Worm (Caenorhabditis elegans) whole organism, young adult: ENCODE data around the gene kel-1.

ENCODE experiments used
- B0261.1 ChIP-seq: sonication (generic microtip); optimal IDR thresholded peaks from 2 replicates; lab custom pipeline; 2016; ENCODE audit warnings: mild to moderate bottlenecking, missing genetic modification characterization, moderate library complexity, missing compliant biosample characterization
- B0336.3 ChIP-seq: fragments of 200-800 bp; sonication (Bioruptor generic); IDR thresholded peaks from 2 replicates; pipeline ENCODE4 v1.3.6; 2022; ENCODE audit warnings: missing genetic modification characterization, missing compliant biosample characterization
- C06A6.2 ChIP-seq: fragments of 200-800 bp; sonication (Bioruptor generic); conservative IDR thresholded peaks from 2 replicates; pipeline ENCODE4 v1.3.6; 2022; ENCODE audit warnings: missing genetic modification characterization, missing compliant biosample characterization
- F22D6.2 ChIP-seq: sonication (generic microtip); optimal IDR thresholded peaks from 2 replicates; lab custom pipeline; 2016; ENCODE audit warnings: mild to moderate bottlenecking, missing genetic modification characterization, missing compliant biosample characterization
- F37B4.10 ChIP-seq: fragments of 200-800 bp; sonication (Bioruptor generic); IDR thresholded peaks from 2 replicates; pipeline ENCODE4 v1.3.6; 2022; ENCODE audit warnings: missing genetic modification characterization, missing compliant biosample characterization
- K11D2.4 ChIP-seq: fragments of 200-800 bp; sonication (Bioruptor generic); IDR thresholded peaks from 2 replicates; pipeline ENCODE4 v1.3.6; 2022; ENCODE audit warnings: missing genetic modification reagents, missing genetic modification characterization, missing compliant biosample characterization
- K12H6.12 ChIP-seq: fragments of 200-800 bp; sonication (Bioruptor generic); optimal IDR thresholded peaks from 2 replicates; lab custom pipeline; 2018; ENCODE audit warnings: mild to moderate bottlenecking, missing genetic modification characterization, missing compliant biosample characterization
- T26A5.8 ChIP-seq: sonication (generic microtip); optimal IDR thresholded peaks from 2 replicates; lab custom pipeline; 2016; ENCODE audit warnings: missing genetic modification characterization, missing compliant biosample characterization
- Y79H2A.3 ChIP-seq: fragments of 200-800 bp; sonication (Bioruptor generic); conservative IDR thresholded peaks from 2 replicates; pipeline ENCODE4 v1.3.6; 2022; ENCODE audit warnings: missing genetic modification reagents, missing genetic modification characterization, missing compliant biosample characterization
- Y95B8A.8 ChIP-seq: fragments of 200-800 bp; sonication (Bioruptor generic); IDR thresholded peaks from 2 replicates; pipeline ENCODE4 v1.3.6; 2022; ENCODE audit warnings: missing genetic modification reagents, missing genetic modification characterization, missing compliant biosample characterization
- attf-3 ChIP-seq: fragments of 200-800 bp; sonication (Bioruptor generic); conservative IDR thresholded peaks from 2 replicates; pipeline ENCODE4 v1.3.6; 2022; ENCODE audit warnings: missing genetic modification reagents, missing genetic modification characterization, missing compliant biosample characterization
- attf-5 ChIP-seq: fragments of 200-800 bp; sonication (Bioruptor generic); optimal IDR thresholded peaks from 2 replicates; lab custom pipeline; 2018; ENCODE audit warnings: mild to moderate bottlenecking, missing genetic modification characterization, missing compliant biosample characterization
- attf-6 ChIP-seq: fragments of 200-800 bp; sonication (Bioruptor generic); IDR thresholded peaks from 2 replicates; pipeline ENCODE4 v1.3.6; 2022; ENCODE audit warnings: missing genetic modification reagents, missing genetic modification characterization, missing compliant biosample characterization
- ccch-3 ChIP-seq: fragments of 200-800 bp; sonication (Bioruptor generic); optimal IDR thresholded peaks from 2 replicates; lab custom pipeline; 2018; ENCODE audit warnings: mild to moderate bottlenecking, missing genetic modification characterization, missing compliant biosample characterization
- cebp-1 ChIP-seq, 2 experiments: fragments of 200-800 bp in 1 of 2; sonication (Bioruptor generic) in 1 of 2; sonication (generic microtip) in 1 of 2; IDR thresholded peaks in 1 of 2; optimal IDR thresholded peaks in 1 of 2; 2 replicates each; pipeline versions ENCODE4 v1.3.6 to Lab custom; 2017 to 2022; ENCODE audit warnings: missing compliant biosample characterization in 2 of 2, missing genetic modification characterization in 2 of 2, mild to moderate bottlenecking in 1 of 2, missing genetic modification reagents in 1 of 2, moderate library complexity in 1 of 2
- ceh-27 ChIP-seq: fragments of 200-800 bp; sonication (Bioruptor generic); optimal IDR thresholded peaks from 2 replicates; lab custom pipeline; 2018; ENCODE audit warnings: mild to moderate bottlenecking, missing genetic modification characterization, moderate library complexity, missing compliant biosample characterization
- ceh-79 ChIP-seq: sonication (generic microtip); optimal IDR thresholded peaks from 2 replicates; lab custom pipeline; 2017; ENCODE audit warnings: mild to moderate bottlenecking, missing genetic modification characterization, missing compliant biosample characterization
- die-1 ChIP-seq: sonication (generic microtip); optimal IDR thresholded peaks from 2 replicates; lab custom pipeline; 2016; ENCODE audit warnings: missing genotype, mild to moderate bottlenecking, missing genetic modification characterization, missing compliant biosample characterization
- dpl-1 ChIP-seq: fragments of 150-350 bp; optimal IDR thresholded peaks from 2 replicates; lab custom pipeline; 2014; ENCODE audit warnings: missing biosample characterization, missing genetic modification reagents, missing genetic modification characterization
- egl-44 ChIP-seq: fragments of 200-800 bp; sonication (Bioruptor generic); IDR thresholded peaks from 2 replicates; pipeline ENCODE4 v1.3.6; 2022; ENCODE audit warnings: missing genetic modification reagents, missing genetic modification characterization, missing compliant biosample characterization
- egrh-3 ChIP-seq: fragments of 200-800 bp; sonication (Bioruptor generic); IDR thresholded peaks from 2 replicates; pipeline ENCODE4 v1.3.6; 2022; ENCODE audit warnings: missing genetic modification reagents, missing genetic modification characterization, missing compliant biosample characterization
- ekl-4 ChIP-seq: fragments of 200-800 bp; sonication (Bioruptor generic); IDR thresholded peaks from 2 replicates; pipeline ENCODE4 v1.3.6; 2022; ENCODE audit warnings: missing genetic modification reagents, missing genetic modification characterization, missing compliant biosample characterization
- fkh-3 ChIP-seq: sonication (generic microtip); optimal IDR thresholded peaks from 2 replicates; lab custom pipeline; 2016; ENCODE audit warnings: mild to moderate bottlenecking, missing genetic modification characterization, missing compliant biosample characterization
- him-1 ChIP-seq: sonication (generic microtip); optimal IDR thresholded peaks from 2 replicates; lab custom pipeline; 2016; ENCODE audit warnings: missing genotype, missing genetic modification reagents, missing genetic modification characterization, missing compliant biosample characterization
- hrde-1 ChIP-seq: sonication (generic microtip); optimal IDR thresholded peaks from 2 replicates; lab custom pipeline; 2016; ENCODE audit warnings: missing genetic modification characterization, mild to moderate bottlenecking, missing compliant biosample characterization, moderate library complexity, missing genotype, missing genetic modification reagents, borderline replicate concordance
- let-526 ChIP-seq: fragments of 200-800 bp; sonication (Bioruptor generic); IDR thresholded peaks from 2 replicates; pipeline ENCODE4 v1.3.6; 2022; ENCODE audit warnings: missing genetic modification reagents, missing genetic modification characterization, missing compliant biosample characterization
- lin-54 ChIP-seq: fragments of 200-800 bp; sonication (Bioruptor generic); optimal IDR thresholded peaks from 2 replicates; lab custom pipeline; 2018; ENCODE audit warnings: mild to moderate bottlenecking, missing genetic modification characterization, missing compliant biosample characterization
- madf-3 ChIP-seq: fragments of 200-800 bp; sonication (Bioruptor generic); IDR thresholded peaks from 2 replicates; pipeline ENCODE4 v1.3.6; 2022; ENCODE audit warnings: missing genetic modification reagents, missing genetic modification characterization, missing compliant biosample characterization
- madf-8 ChIP-seq: fragments of 200-800 bp; sonication (Bioruptor generic); conservative IDR thresholded peaks from 2 replicates; pipeline ENCODE4 v1.3.6; 2022; ENCODE audit warnings: missing genetic modification reagents, missing genetic modification characterization, missing compliant biosample characterization
- nfya-1 ChIP-seq: sonication (generic microtip); optimal IDR thresholded peaks from 2 replicates; lab custom pipeline; 2017; ENCODE audit warnings: antibody characterized with exemption, missing compliant biosample characterization, missing genetic modification characterization, borderline replicate concordance; ENCODE audit not compliant: insufficient read depth
- nfya-2 ChIP-seq: fragments of 200-800 bp; sonication (Bioruptor generic); IDR thresholded peaks from 2 replicates; pipeline ENCODE4 v1.3.6; 2022; ENCODE audit warnings: missing genetic modification reagents, missing genetic modification characterization, missing compliant biosample characterization
- nhr-120 ChIP-seq: fragments of 200-800 bp; sonication (Bioruptor generic); IDR thresholded peaks from 2 replicates; pipeline ENCODE4 v1.3.6; 2022; ENCODE audit warnings: missing genetic modification characterization, missing compliant biosample characterization
- nhr-27 ChIP-seq: fragments of 200-800 bp; sonication (Bioruptor generic); optimal IDR thresholded peaks from 2 replicates; lab custom pipeline; 2018; ENCODE audit warnings: mild to moderate bottlenecking, missing genetic modification characterization, moderate library complexity, missing compliant biosample characterization
- nhr-90 ChIP-seq: sonication (generic microtip); optimal IDR thresholded peaks from 2 replicates; lab custom pipeline; 2016; ENCODE audit warnings: missing genotype, mild to moderate bottlenecking, missing genetic modification characterization, missing compliant biosample characterization
- pbrm-1 ChIP-seq: fragments of 200-800 bp; sonication (Bioruptor generic); IDR thresholded peaks from 2 replicates; pipeline ENCODE4 v1.3.6; 2022; ENCODE audit warnings: missing genetic modification reagents, missing genetic modification characterization, missing compliant biosample characterization
- pha-4 ChIP-seq: fragments of 150-350 bp; sonication (generic microtip); optimal IDR thresholded peaks from 2 replicates; lab custom pipeline; 2014; ENCODE audit warnings: missing biosample characterization, missing genetic modification reagents, missing genetic modification characterization
- rcor-1 ChIP-seq: fragments of 200-800 bp; sonication (Bioruptor generic); IDR thresholded peaks from 2 replicates; pipeline ENCODE4 v1.3.6; 2022; ENCODE audit warnings: missing genetic modification reagents, missing genetic modification characterization, missing compliant biosample characterization
- repo-1 ChIP-seq: sonication (generic microtip); optimal IDR thresholded peaks from 2 replicates; lab custom pipeline; 2017; ENCODE audit warnings: mild to moderate bottlenecking, missing genetic modification characterization, missing compliant biosample characterization
- sdz-38 ChIP-seq: sonication (generic microtip); optimal IDR thresholded peaks from 2 replicates; lab custom pipeline; 2016; ENCODE audit warnings: missing genotype, missing genetic modification characterization, missing compliant biosample characterization
- sea-2 ChIP-seq: fragments of 200-800 bp; sonication (Bioruptor generic); IDR thresholded peaks from 2 replicates; pipeline ENCODE4 v1.3.6; 2022; ENCODE audit warnings: missing genetic modification characterization, missing compliant biosample characterization
- snpc-3.4 ChIP-seq: sonication (generic microtip); optimal IDR thresholded peaks from 2 replicates; lab custom pipeline; 2017; ENCODE audit warnings: missing genetic modification characterization, mild to moderate bottlenecking, missing compliant biosample characterization, antibody characterized with exemption, moderate library complexity, missing genotype, missing genetic modification reagents
- snpc-4 ChIP-seq, 5 experiments: fragments of 150-350 bp in 1 of 5; sonication (generic microtip) in 4 of 5; optimal IDR thresholded peaks; 2 replicates each; lab custom pipeline; 2014 to 2018; ENCODE audit warnings: missing genetic modification characterization in 5 of 5, missing biosample characterization in 3 of 5, antibody characterized with exemption in 2 of 5, mild to moderate bottlenecking in 2 of 5, missing compliant biosample characterization in 2 of 5, missing genotype in 2 of 5, moderate library complexity in 2 of 5, missing genetic modification reagents in 1 of 5
- tbp1 ChIP-seq: fragments of 200-800 bp; sonication (Bioruptor generic); optimal IDR thresholded peaks from 2 replicates; lab custom pipeline; 2018; ENCODE audit warnings: mild to moderate bottlenecking, missing genetic modification characterization, missing compliant biosample characterization
- tlf-1 ChIP-seq: fragments of 200-800 bp; sonication (Bioruptor generic); optimal IDR thresholded peaks from 2 replicates; lab custom pipeline; 2018; ENCODE audit warnings: mild to moderate bottlenecking, missing genetic modification characterization, missing compliant biosample characterization
- zim-3 ChIP-seq: sonication (generic microtip); optimal IDR thresholded peaks from 2 replicates; lab custom pipeline; 2017; ENCODE audit warnings: mild to moderate bottlenecking, missing genetic modification characterization, moderate library complexity, missing compliant biosample characterization
- ztf-25 ChIP-seq: fragments of 200-800 bp; sonication (Bioruptor generic); IDR thresholded peaks from 2 replicates; pipeline ENCODE4 v1.3.6; 2022; ENCODE audit warnings: missing genetic modification reagents, missing genetic modification characterization, missing compliant biosample characterization
- ztf-26 ChIP-seq: sonication (generic microtip); optimal IDR thresholded peaks from 2 replicates; lab custom pipeline; 2017; ENCODE audit warnings: missing genetic modification characterization, missing compliant biosample characterization

Gene kel-1

ce11 chrII:11728545-11729105, 39.9 kb downstream of the kel-1 start, which contains the start of gene alh-8 (continued):
- TF ChIP-seq Y79H2A.3: no peak
- peak; percentile 42 for TF ChIP-seq die-1
- TF ChIP-seq pbrm-1 (GFP tag; lab: Robert Waterston, UW): 0 out of 2 replicates have a peak, but pooled peaks have one; percentile 9
- TF ChIP-seq snpc-3.4: peak; percentile 3
- TF ChIP-seq attf-6 (GFP tag; lab: Robert Waterston, UW): no peak
- TF ChIP-seq ztf-25: no peak
- no peak for TF ChIP-seq ccch-3 (GFP tag; lab: Kevin White, UChicago)
- TF ChIP-seq nhr-90 (tag; lab: Kevin White, UChicago): peak; percentile 5
- peak; percentile 40 for TF ChIP-seq ztf-26
- no peak for TF ChIP-seq madf-8 (GFP tag; lab: Robert Waterston, UW)
- TF ChIP-seq zim-3 (tag; lab: Kevin White, UChicago): no peak
- peak; percentile 43 for TF ChIP-seq tbp1 (GFP tag; lab: Kevin White, UChicago)
- no peak for TF ChIP-seq T26A5.8
- TF ChIP-seq F37B4.10 (GFP tag; lab: Robert Waterston, UW): no peak
- no peak for TF ChIP-seq dpl-1 (GFP tag; lab: Kevin White, UChicago)
- TF ChIP-seq nfya-1 (tag; lab: Kevin White, UChicago): no peak
- peak; percentile 36; the same call in 1 of the 2 replicates for TF ChIP-seq rcor-1 (GFP tag; lab: Robert Waterston, UW)
- no peak for TF ChIP-seq egrh-3 (GFP tag; lab: Robert Waterston, UW)
- TF ChIP-seq B0261.1 (tag; lab: Kevin White, UChicago): no peak
- TF ChIP-seq K11D2.4 (GFP tag; lab: Robert Waterston, UW): no peak
- no peak for TF ChIP-seq fkh-3 (tag; lab: Kevin White, UChicago)
- no peak for TF ChIP-seq sea-2 (GFP tag; lab: Robert Waterston, UW)
- TF ChIP-seq madf-3: peak; percentile 80
- no peak for TF ChIP-seq hrde-1
- no peak for TF ChIP-seq him-1 (tag; lab: Kevin White, UChicago)
- peak; percentile 65 for TF ChIP-seq tlf-1
- 0 out of 2 replicates have a peak, but pooled peaks have one; percentile 20 for TF ChIP-seq attf-3
- TF ChIP-seq ceh-27 (GFP tag; lab: Kevin White, UChicago): no peak
- TF ChIP-seq egl-44 (GFP tag; lab: Robert Waterston, UW): no peak
- peak; percentile 42 for TF ChIP-seq F22D6.2 (tag; lab: Kevin White, UChicago)
- no peak for TF ChIP-seq let-526 (GFP tag; lab: Robert Waterston, UW)
- TF ChIP-seq B0336.3 (GFP tag; lab: Robert Waterston, UW): no peak; the same call in 1 of the 2 replicates
- TF ChIP-seq repo-1 (tag; lab: Kevin White, UChicago): no peak
- peak; percentile 63 for TF ChIP-seq ekl-4 (GFP tag; lab: Robert Waterston, UW)
- no peak for TF ChIP-seq nhr-120 (GFP tag; lab: Robert Waterston, UW)
- TF ChIP-seq cebp-1 (GFP tag; IDR thresholded peaks at IDR 0.05; lab: Robert Waterston, UW): no peak; the same call in 1 of the 2 replicates
- peak; percentile 61 for TF ChIP-seq cebp-1 (tag; optimal IDR thresholded peaks at IDR 0.05; lab: Kevin White, UChicago)
- peak; percentile 43 for TF ChIP-seq K12H6.12 (tag; lab: Kevin White, UChicago)
- no peak for TF ChIP-seq nfya-2 (GFP tag; lab: Robert Waterston, UW)
- TF ChIP-seq snpc-4 (GFP tag; optimal IDR thresholded peaks at IDR 0.05; lab: Kevin White, UChicago): no peak
- TF ChIP-seq snpc-4 (tag; optimal IDR thresholded peaks at IDR 0.05; lab: Kevin White, UChicago): peak in 1 of 4 experiments; percentile 24
- 0 out of 2 replicates have a peak, but pooled peaks have one; percentile 43 for TF ChIP-seq Y95B8A.8 (GFP tag; lab: Robert Waterston, UW)
- TF ChIP-seq attf-5 (GFP tag; lab: Kevin White, UChicago): peak; percentile 48
- no peak for TF ChIP-seq pha-4
- TF ChIP-seq lin-54: peak; percentile 33
- TF ChIP-seq ceh-79 (tag; lab: Kevin White, UChicago): no peak
- TF ChIP-seq nhr-27 (tag; lab: Kevin White, UChicago): no peak
- no peak for TF ChIP-seq C06A6.2
- TF ChIP-seq sdz-38 (tag; lab: Kevin White, UChicago): no peak
